Worm (Caenorhabditis elegans): Measurements from ENCODE around the gene vglu-3.

- TF ChIP-seq him-1 (tag; optimal IDR thresholded peaks at IDR 0.05) = no peak
- TF ChIP-seq dao-5 (tag; optimal IDR thresholded peaks at IDR 0.05) = no peak
- no peak for TF ChIP-seq W03F9.2 (tag; optimal IDR thresholded peaks at IDR 0.05)
Observed at ce11 chrIII:10289790-10290189, 10.4 kb upstream of the vglu-3 start.
